Fruit fly (Drosophila melanogaster) whole organism, embryonic: ENCODE results near the gene CG33111.
A peak's percentile ranks its signal among the peaks of the same experiment; 100 is the strongest.

Experiments
- CG10274 ChIP-seq: fragments of 200-800 bp; sonication (Bioruptor generic); optimal IDR thresholded peaks from 3 replicates; lab custom pipeline; 2017; ENCODE audit warnings: missing biosample characterization, mild to moderate bottlenecking, missing genetic modification characterization
- CG11085 ChIP-seq: fragments of 200-800 bp; sonication (Bioruptor generic); IDR thresholded peaks from 2 replicates; pipeline ENCODE4 v1.3.6; 2022; ENCODE audit warnings: missing biosample characterization, missing genetic modification characterization
- CG11456 ChIP-seq: fragments of 200-800 bp; sonication (Bioruptor generic); IDR thresholded peaks from 3 replicates; pipeline ENCODE4 v1.3.6; 2022; ENCODE audit warnings: missing biosample characterization, missing genetic modification characterization
- CG14050 ChIP-seq: fragments of 200-800 bp; sonication (Bioruptor generic); IDR thresholded peaks from 3 replicates; pipeline ENCODE4 v1.3.6; 2022; ENCODE audit warnings: missing biosample characterization, missing genetic modification characterization
- CG14965 ChIP-seq: fragments of 200-800 bp; sonication (Bioruptor generic); optimal IDR thresholded peaks from 2 replicates; lab custom pipeline; 2016; ENCODE audit warnings: missing biosample characterization, missing genetic modification characterization, borderline replicate concordance
- CG15696 ChIP-seq: fragments of 200-800 bp; sonication (Bioruptor generic); optimal IDR thresholded peaks from 2 replicates; lab custom pipeline; 2019; ENCODE audit warnings: missing biosample characterization, mild to moderate bottlenecking, missing genetic modification characterization, moderate library complexity
- CG16813 ChIP-seq: fragments of 200-800 bp; sonication (Bioruptor generic); IDR thresholded peaks from 3 replicates; pipeline ENCODE4 v1.3.6; 2022; ENCODE audit warnings: missing biosample characterization, missing genetic modification characterization; ENCODE audit not compliant: partially characterized antibody
- CG17359 ChIP-seq: fragments of 200-800 bp; sonication (Bioruptor generic); optimal IDR thresholded peaks from 3 replicates; lab custom pipeline; 2018; ENCODE audit warnings: missing biosample characterization, mild to moderate bottlenecking, missing genetic modification characterization, moderate library complexity
- CG17829 ChIP-seq: fragments of 200-800 bp; optimal IDR thresholded peaks from 2 replicates; lab custom pipeline; 2019; ENCODE audit warnings: missing biosample characterization, mild to moderate bottlenecking, missing genetic modification characterization, moderate library complexity
- CG2678 ChIP-seq: fragments of 200-800 bp; sonication (Bioruptor generic); optimal IDR thresholded peaks from 3 replicates; lab custom pipeline; 2019; ENCODE audit warnings: missing biosample characterization, mild to moderate bottlenecking, missing genetic modification characterization, moderate library complexity
- CG30020 ChIP-seq: fragments of 200-800 bp; optimal IDR thresholded peaks from 2 replicates; lab custom pipeline; 2019; ENCODE audit warnings: missing biosample characterization, mild to moderate bottlenecking, missing genetic modification characterization, moderate library complexity
- CG30431 ChIP-seq: fragments of 200-800 bp; sonication (Bioruptor generic); optimal IDR thresholded peaks from 2 replicates; lab custom pipeline; 2017; ENCODE audit warnings: missing biosample characterization, missing genetic modification characterization
- CG32767 ChIP-seq: fragments of 200-800 bp; sonication (Bioruptor generic); IDR thresholded peaks from 2 replicates; pipeline ENCODE4 v1.3.6; 2022; ENCODE audit warnings: missing biosample characterization, missing genetic modification characterization
- CG34224 ChIP-seq: fragments of 200-800 bp; sonication (Bioruptor generic); IDR thresholded peaks from 3 replicates; pipeline ENCODE4 v1.3.6; 2022; ENCODE audit warnings: missing biosample characterization, missing genetic modification characterization; ENCODE audit not compliant: partially characterized antibody
- CG3995 ChIP-seq: fragments of 200-800 bp; sonication (Bioruptor generic); optimal IDR thresholded peaks from 3 replicates; lab custom pipeline; 2016; ENCODE audit warnings: missing biosample characterization, missing genetic modification characterization
- CG4617 ChIP-seq: fragments of 200-800 bp; sonication (Bioruptor generic); optimal IDR thresholded peaks from 3 replicates; lab custom pipeline; 2016; ENCODE audit warnings: missing biosample characterization, missing genetic modification characterization, borderline replicate concordance
- CG7372 ChIP-seq: fragments of 200-800 bp; sonication (Bioruptor generic); IDR thresholded peaks from 2 replicates; pipeline ENCODE4 v1.3.6; 2022; ENCODE audit warnings: missing biosample characterization, missing genetic modification characterization
- CG7987 ChIP-seq: fragments of 200-800 bp; sonication (Bioruptor generic); optimal IDR thresholded peaks from 2 replicates; lab custom pipeline; 2018; ENCODE audit warnings: missing biosample characterization, mild to moderate bottlenecking, missing genetic modification characterization, moderate library complexity
- CG8924 ChIP-seq: fragments of 200-800 bp; optimal IDR thresholded peaks from 3 replicates; lab custom pipeline; 2019; ENCODE audit warnings: missing biosample characterization, mild to moderate bottlenecking, missing genetic modification characterization, moderate library complexity
- CG9437 ChIP-seq: fragments of 200-800 bp; sonication (Bioruptor generic); optimal IDR thresholded peaks from 2 replicates; lab custom pipeline; 2018; ENCODE audit warnings: missing biosample characterization, mild to moderate bottlenecking, missing genetic modification characterization
- CkIIα-i1 ChIP-seq: fragments of 200-800 bp; sonication (Bioruptor generic); IDR thresholded peaks from 2 replicates; pipeline ENCODE4 v1.3.6; 2022; ENCODE audit warnings: missing biosample characterization, missing genetic modification characterization
- E2f2 ChIP-seq: fragments of 200-800 bp; sonication (Bioruptor generic); IDR thresholded peaks from 2 replicates; pipeline ENCODE4 v1.3.6; 2022; ENCODE audit warnings: missing biosample characterization, missing genetic modification characterization
- H15 ChIP-seq: fragments of 200-800 bp; sonication (Bioruptor generic); IDR thresholded peaks from 3 replicates; pipeline ENCODE4 v1.3.6; 2022; ENCODE audit warnings: missing biosample characterization, missing genetic modification characterization
- HLH4C ChIP-seq: fragments of 200-800 bp; sonication (Bioruptor generic); IDR thresholded peaks from 3 replicates; pipeline ENCODE4 v1.3.6; 2022; ENCODE audit warnings: missing biosample characterization, missing genetic modification characterization; ENCODE audit not compliant: partially characterized antibody
- HLHmδ ChIP-seq: fragments of 200-800 bp; sonication (Bioruptor generic); optimal IDR thresholded peaks from 2 replicates; lab custom pipeline; 2018; ENCODE audit warnings: missing biosample characterization, mild to moderate bottlenecking, missing genetic modification characterization, moderate library complexity
- Hr3 ChIP-seq: fragments of 200-800 bp; sonication (Bioruptor generic); optimal IDR thresholded peaks from 3 replicates; lab custom pipeline; 2016; ENCODE audit warnings: missing biosample characterization, missing genetic modification characterization
- Kr ChIP-seq: fragments of 200-800 bp; sonication (Bioruptor generic); optimal IDR thresholded peaks from 2 replicates; lab custom pipeline; 2017; ENCODE audit warnings: missing biosample characterization, mild to moderate bottlenecking, missing genetic modification characterization
- Lpt ChIP-seq: fragments of >200 bp; optimal IDR thresholded peaks from 2 replicates; lab custom pipeline; 2018; ENCODE audit warnings: missing biosample characterization, missing genetic modification characterization
- NC2β ChIP-seq: fragments of 200-800 bp; sonication (Bioruptor generic); optimal IDR thresholded peaks from 2 replicates; lab custom pipeline; 2016; ENCODE audit warnings: missing biosample characterization, missing genetic modification characterization
- Opbp ChIP-seq: fragments of 200-800 bp; sonication (Bioruptor generic); IDR thresholded peaks from 3 replicates; pipeline ENCODE4 v1.3.6; 2022; ENCODE audit warnings: missing biosample characterization, missing genetic modification characterization; ENCODE audit not compliant: partially characterized antibody
- Tbp ChIP-seq: fragments of >200 bp; optimal IDR thresholded peaks from 2 replicates; lab custom pipeline; 2018; ENCODE audit warnings: missing biosample characterization, missing genetic modification characterization
- ac ChIP-seq: fragments of 200-800 bp; sonication (Bioruptor generic); optimal IDR thresholded peaks from 3 replicates; lab custom pipeline; 2017; ENCODE audit warnings: missing biosample characterization, mild to moderate bottlenecking, missing genetic modification characterization
- bowl ChIP-seq: fragments of 200-800 bp; sonication (Bioruptor generic); IDR thresholded peaks from 2 replicates; pipeline ENCODE4 v1.3.6; 2022; ENCODE audit warnings: missing biosample characterization, missing genetic modification characterization
- cato ChIP-seq: fragments of 200-800 bp; sonication (Bioruptor generic); optimal IDR thresholded peaks from 2 replicates; lab custom pipeline; 2016; ENCODE audit warnings: missing biosample characterization, missing genetic modification characterization, borderline replicate concordance
- chm ChIP-seq: fragments of 200-800 bp; sonication (Bioruptor generic); IDR thresholded peaks from 2 replicates; pipeline ENCODE4 v1.3.6; 2022; ENCODE audit warnings: missing biosample characterization, missing genetic modification characterization
- crp ChIP-seq, 2 experiments: fragments of 200-800 bp; sonication (Bioruptor generic); optimal IDR thresholded peaks; 2 replicates in 1 of 2; 3 replicates in 1 of 2; lab custom pipeline; 2017; ENCODE audit warnings: missing biosample characterization in 2 of 2, missing genetic modification characterization in 2 of 2, mild to moderate bottlenecking in 1 of 2, moderate library complexity in 1 of 2
- ewg ChIP-seq: fragments of 200-800 bp; sonication (Bioruptor generic); optimal IDR thresholded peaks from 3 replicates; lab custom pipeline; 2017; ENCODE audit warnings: mild to moderate bottlenecking, missing biosample characterization, missing genetic modification reagents, missing genetic modification characterization
- fd3F ChIP-seq: fragments of 200-800 bp; sonication (Bioruptor generic); optimal IDR thresholded peaks from 2 replicates; lab custom pipeline; 2018; ENCODE audit warnings: missing biosample characterization, mild to moderate bottlenecking, missing genetic modification characterization, moderate library complexity
- gro ChIP-seq: fragments of 200-800 bp; sonication (Bioruptor generic); optimal IDR thresholded peaks from 2 replicates; lab custom pipeline; 2016; ENCODE audit warnings: missing biosample characterization, missing genetic modification characterization
- jing ChIP-seq: fragments of 200-800 bp; sonication (Bioruptor generic); optimal IDR thresholded peaks from 2 replicates; lab custom pipeline; 2018; ENCODE audit warnings: missing biosample characterization, mild to moderate bottlenecking, missing genetic modification characterization
- lab ChIP-seq: fragments of 200-800 bp; sonication (Bioruptor generic); optimal IDR thresholded peaks from 3 replicates; lab custom pipeline; 2017; ENCODE audit warnings: missing biosample characterization, missing genetic modification characterization, mild to moderate bottlenecking, moderate library complexity, missing genetic modification reagents
- lilli ChIP-seq: fragments of 200-800 bp; sonication (Bioruptor generic); optimal IDR thresholded peaks from 3 replicates; lab custom pipeline; 2016; ENCODE audit warnings: missing biosample characterization, missing genetic modification characterization
- mld ChIP-seq: fragments of 200-800 bp; sonication (Bioruptor generic); IDR thresholded peaks from 3 replicates; pipeline ENCODE4 v1.3.6; 2022; ENCODE audit warnings: missing biosample characterization, missing genetic modification characterization; ENCODE audit not compliant: partially characterized antibody
- peb ChIP-seq: fragments of 200-800 bp; sonication (Bioruptor generic); IDR thresholded peaks from 2 replicates; pipeline ENCODE4 v1.3.6; 2022; ENCODE audit warnings: missing biosample characterization, missing genetic modification characterization
- pho ChIP-seq: fragments of 200-800 bp; sonication (Bioruptor generic); optimal IDR thresholded peaks from 2 replicates; lab custom pipeline; 2016; ENCODE audit warnings: missing biosample characterization, missing genetic modification characterization
- repo ChIP-seq: fragments of 200-800 bp; sonication (Bioruptor generic); optimal IDR thresholded peaks from 2 replicates; lab custom pipeline; 2016; ENCODE audit warnings: missing biosample characterization, missing genetic modification characterization
- scrt ChIP-seq: fragments of 200-800 bp; sonication (Bioruptor generic); optimal IDR thresholded peaks from 2 replicates; lab custom pipeline; 2018; ENCODE audit warnings: missing biosample characterization, mild to moderate bottlenecking, missing genetic modification characterization, moderate library complexity
- sens ChIP-seq: fragments of 200-800 bp; sonication (Bioruptor generic); peaks from one replicate; lab custom pipeline; 2016; ENCODE audit warnings: missing biosample characterization, missing genetic modification characterization
- ssp ChIP-seq: fragments of 200-800 bp; sonication (Bioruptor generic); IDR thresholded peaks from 2 replicates; pipeline ENCODE4 v1.3.6; 2022; ENCODE audit warnings: missing biosample characterization, missing genetic modification characterization
- toy ChIP-seq: fragments of 200-800 bp; sonication (Bioruptor generic); IDR thresholded peaks from 2 replicates; pipeline ENCODE4 v1.3.6; 2022; ENCODE audit warnings: missing biosample characterization, missing genetic modification characterization
- tup ChIP-seq: fragments of 200-800 bp; sonication (Bioruptor generic); optimal IDR thresholded peaks from 2 replicates; lab custom pipeline; 2016; ENCODE audit warnings: missing biosample characterization, mild to moderate bottlenecking, missing genetic modification characterization, moderate library complexity

CG33111 gene

DNA sequence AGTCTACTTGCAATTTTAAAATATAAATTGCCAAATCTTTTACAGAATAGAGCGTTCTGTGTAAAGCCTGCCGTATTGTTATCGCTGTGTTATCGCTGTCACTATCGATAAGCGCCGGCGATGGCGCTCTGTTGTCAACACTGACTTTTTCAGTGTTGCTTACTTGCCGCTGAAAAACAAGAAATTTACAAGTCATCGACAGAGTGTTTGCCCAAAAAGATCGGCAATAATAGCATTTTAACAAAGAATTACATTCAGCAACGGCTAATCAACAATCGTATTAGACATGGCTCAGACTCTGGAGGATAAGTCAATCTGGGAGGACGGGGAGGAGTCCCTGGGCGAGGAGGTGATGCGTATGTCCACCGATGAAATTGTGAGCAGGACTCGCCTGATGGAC is 66.3 kb downstream of the CG33111 start, which contains the start of the genes RanBP3 and Rpt5 (continued):
- no peak for TF ChIP-seq Lpt (GFP tag; lab: Kevin White, UChicago)
- TF ChIP-seq CG30431, result no peak
- peak in 1 of 2 experiments; percentile 28 for TF ChIP-seq crp (GFP tag; optimal IDR thresholded peaks at IDR 0.05; lab: Kevin White, UChicago)
- peak; percentile 55 for TF ChIP-seq CG7987 (GFP tag; lab: Kevin White, UChicago)
- peak; percentile 80 for TF ChIP-seq CG11456 (GFP tag; lab: Robert Waterston, UW)
- TF ChIP-seq CG30020 (tag; lab: Kevin White, UChicago), result no peak
- TF ChIP-seq CG9437 (GFP tag; lab: Kevin White, UChicago), result no peak
- no peak for TF ChIP-seq CG2678 (tag; lab: Kevin White, UChicago)
- peak; percentile 30; the same call in 1 of the 2 replicates for TF ChIP-seq chm (GFP tag; lab: Robert Waterston, UW)
- no peak for TF ChIP-seq lab
- TF ChIP-seq CG14965 (GFP tag; lab: Kevin White, UChicago), result no peak
- TF ChIP-seq Hr3 (GFP tag; lab: Kevin White, UChicago), result peak; percentile 19
- no peak for TF ChIP-seq cato (GFP tag; lab: Kevin White, UChicago)
- TF ChIP-seq CG11085, result peak; percentile 66
- TF ChIP-seq repo (GFP tag; lab: Kevin White, UChicago), result peak; percentile 18
- TF ChIP-seq fd3F (GFP tag; lab: Kevin White, UChicago), result no peak
- peak; percentile 36 for TF ChIP-seq CG17359
- TF ChIP-seq CG34224 (GFP tag; lab: Robert Waterston, UW), result peak; percentile 92
- no peak for TF ChIP-seq CkIIα-i1 (GFP tag; lab: Robert Waterston, UW)
- TF ChIP-seq CG7372 (GFP tag; lab: Robert Waterston, UW), result no peak
- TF ChIP-seq toy, result no peak
- no peak for TF ChIP-seq CG15696
- peak; percentile 84 for TF ChIP-seq sens (GFP tag; lab: Kevin White, UChicago)
- TF ChIP-seq mld, result peak; percentile 92
- TF ChIP-seq ssp (GFP tag; lab: Robert Waterston, UW), result peak; percentile 27; the same call in 1 of the 2 replicates
- no peak for TF ChIP-seq CG14050 (GFP tag; lab: Robert Waterston, UW)
- TF ChIP-seq bowl (GFP tag; lab: Robert Waterston, UW), result no peak
- peak; percentile 90 for TF ChIP-seq Opbp (GFP tag; lab: Robert Waterston, UW)
- TF ChIP-seq CG16813, result peak; percentile 79
- no peak for TF ChIP-seq CG32767
- peak; percentile 50 for TF ChIP-seq CG17829
- TF ChIP-seq HLH4C, result peak; percentile 81
- no peak for TF ChIP-seq HLHmδ (GFP tag; lab: Kevin White, UChicago)
- TF ChIP-seq Tbp (GFP tag; lab: Kevin White, UChicago), result no peak
- 0 out of 2 replicates have a peak, but pooled peaks have one; percentile 33 for TF ChIP-seq peb (GFP tag; lab: Robert Waterston, UW)
- TF ChIP-seq lilli (GFP tag; lab: Kevin White, UChicago), result peak; percentile 77
- TF ChIP-seq ewg, result no peak
- TF ChIP-seq gro, result peak; percentile 70
- TF ChIP-seq H15 (GFP tag; lab: Robert Waterston, UW), result peak; percentile 6; the same call in 1 of the 3 replicates
- TF ChIP-seq CG8924 (tag; lab: Kevin White, UChicago), result no peak
- TF ChIP-seq CG10274, result no peak
- TF ChIP-seq ac (GFP tag; lab: Kevin White, UChicago), result no peak
- no peak for TF ChIP-seq jing (GFP tag; lab: Kevin White, UChicago)
- TF ChIP-seq CG3995 (GFP tag; lab: Kevin White, UChicago), result peak; percentile 35
- TF ChIP-seq CG4617, result peak; percentile 96
- no peak for TF ChIP-seq tup (GFP tag; lab: Kevin White, UChicago)
- peak; percentile 75 for TF ChIP-seq pho (GFP tag; lab: Kevin White, UChicago)
- TF ChIP-seq scrt (GFP tag; lab: Kevin White, UChicago), result no peak
- peak; percentile 20 for TF ChIP-seq NC2β (GFP tag; lab: Kevin White, UChicago)
- TF ChIP-seq Kr (GFP tag; lab: Kevin White, UChicago), result no peak
- TF ChIP-seq E2f2 (GFP tag; lab: Robert Waterston, UW), result peak; percentile 57
